Worm (Caenorhabditis elegans) whole organism, mixed stage, embryonic: ENCODE measurements around the gene abu-9.

Experiments
- M03D4.4 ChIP-seq: sonication (generic microtip); optimal IDR thresholded peaks from 2 replicates; lab custom pipeline; 2017; ENCODE audit warnings: mild to moderate bottlenecking, missing genetic modification characterization, missing compliant biosample characterization
- bed-3 ChIP-seq: fragments of 200-800 bp; sonication (Bioruptor generic); optimal IDR thresholded peaks from 3 replicates; lab custom pipeline; 2018; ENCODE audit warnings: mild to moderate bottlenecking, missing genetic modification characterization, moderate library complexity, missing compliant biosample characterization
- blmp-1 ChIP-seq: fragments of 150-350 bp; optimal IDR thresholded peaks from 2 replicates; lab custom pipeline; 2014; ENCODE audit warnings: missing biosample characterization, missing genetic modification characterization
- ceh-39 ChIP-seq: fragments of 150-350 bp; optimal IDR thresholded peaks from 2 replicates; lab custom pipeline; 2014; ENCODE audit warnings: missing biosample characterization, missing genetic modification characterization
- ceh-43 ChIP-seq: fragments of 200-800 bp; sonication (Bioruptor generic); optimal IDR thresholded peaks from 2 replicates; lab custom pipeline; 2018; ENCODE audit warnings: mild to moderate bottlenecking, missing genetic modification characterization, moderate library complexity, missing compliant biosample characterization
- ceh-83 ChIP-seq: fragments of 200-800 bp; sonication (Bioruptor generic); optimal IDR thresholded peaks from 2 replicates; lab custom pipeline; 2018; ENCODE audit warnings: mild to moderate bottlenecking, missing genetic modification characterization, missing compliant biosample characterization
- ces-1 ChIP-seq: fragments of 150-350 bp; optimal IDR thresholded peaks from 2 replicates; lab custom pipeline; 2014; ENCODE audit warnings: missing biosample characterization, missing genetic modification reagents, missing genetic modification characterization
- cnd-1 ChIP-seq: fragments of 200-800 bp; sonication (Bioruptor generic); optimal IDR thresholded peaks from 2 replicates; lab custom pipeline; 2018; ENCODE audit warnings: mild to moderate bottlenecking, missing genetic modification characterization, missing compliant biosample characterization
- drap-1 ChIP-seq: fragments of 200-800 bp; sonication (Bioruptor generic); optimal IDR thresholded peaks from 3 replicates; lab custom pipeline; 2018; ENCODE audit warnings: mild to moderate bottlenecking, missing genetic modification characterization, missing compliant biosample characterization
- elt-1 ChIP-seq: sonication (generic microtip); optimal IDR thresholded peaks from 2 replicates; lab custom pipeline; 2017; ENCODE audit warnings: missing genetic modification characterization, mild to moderate bottlenecking, missing compliant biosample characterization, antibody characterized with exemption, moderate library complexity, borderline replicate concordance; ENCODE audit not compliant: insufficient read depth
- elt-3 ChIP-seq: fragments of 150-350 bp; optimal IDR thresholded peaks from 2 replicates; lab custom pipeline; 2014; ENCODE audit warnings: missing biosample characterization, missing genetic modification characterization
- flh-1 ChIP-seq: fragments of 200-800 bp; sonication (Bioruptor generic); optimal IDR thresholded peaks from 2 replicates; lab custom pipeline; 2018; ENCODE audit warnings: mild to moderate bottlenecking, missing genetic modification characterization, moderate library complexity, missing compliant biosample characterization
- ham-2 ChIP-seq: fragments of 200-800 bp; sonication (Bioruptor generic); optimal IDR thresholded peaks from 2 replicates; lab custom pipeline; 2018; ENCODE audit warnings: mild to moderate bottlenecking, missing genetic modification characterization, missing compliant biosample characterization
- hlh-1 ChIP-seq: fragments of 150-350 bp; optimal IDR thresholded peaks from 2 replicates; lab custom pipeline; 2014; ENCODE audit warnings: missing biosample characterization, missing genetic modification reagents, missing genetic modification characterization
- lin-13 ChIP-seq: fragments of 150-350 bp; optimal IDR thresholded peaks from 2 replicates; lab custom pipeline; 2014; ENCODE audit warnings: missing biosample characterization, missing genetic modification characterization
- lin-32 ChIP-seq: fragments of 200-800 bp; sonication (Bioruptor generic); optimal IDR thresholded peaks from 2 replicates; lab custom pipeline; 2018; ENCODE audit warnings: mild to moderate bottlenecking, missing genetic modification characterization, missing compliant biosample characterization
- lsy-2 ChIP-seq: fragments of 150-350 bp; optimal IDR thresholded peaks from 2 replicates; lab custom pipeline; 2014; ENCODE audit warnings: missing biosample characterization, missing genetic modification characterization
- mab-5 ChIP-seq: fragments of 150-350 bp; optimal IDR thresholded peaks from 2 replicates; lab custom pipeline; 2014; ENCODE audit warnings: missing biosample characterization, missing genetic modification characterization
- mep-1 ChIP-seq: fragments of 150-350 bp; optimal IDR thresholded peaks from 2 replicates; lab custom pipeline; 2017; ENCODE audit warnings: missing biosample characterization, missing genetic modification reagents, missing genetic modification characterization, inconsistent platforms
- mls-2 ChIP-seq: sonication (generic microtip); optimal IDR thresholded peaks from 2 replicates; lab custom pipeline; 2016; ENCODE audit warnings: mild to moderate bottlenecking, missing genetic modification characterization, moderate library complexity, missing compliant biosample characterization
- nhr-12 ChIP-seq: fragments of 150-350 bp; optimal IDR thresholded peaks from 2 replicates; lab custom pipeline; 2014; ENCODE audit warnings: missing biosample characterization, missing genetic modification characterization
- nhr-2 ChIP-seq: fragments of 150-350 bp; optimal IDR thresholded peaks from 2 replicates; lab custom pipeline; 2014; ENCODE audit warnings: missing biosample characterization, missing genetic modification characterization
- nhr-237 ChIP-seq: fragments of 150-350 bp; optimal IDR thresholded peaks from 2 replicates; lab custom pipeline; 2014; ENCODE audit warnings: missing biosample characterization, missing genetic modification characterization
- nhr-28 ChIP-seq: fragments of 150-350 bp; optimal IDR thresholded peaks from 2 replicates; lab custom pipeline; 2014; ENCODE audit warnings: missing biosample characterization, missing genetic modification characterization
- nhr-76 ChIP-seq: sonication (generic microtip); optimal IDR thresholded peaks from 2 replicates; lab custom pipeline; 2017; ENCODE audit warnings: missing biosample characterization, missing genetic modification characterization
- pha-4 ChIP-seq: fragments of 150-350 bp; optimal IDR thresholded peaks from 2 replicates; lab custom pipeline; 2018; ENCODE audit warnings: missing biosample characterization, missing genetic modification reagents, missing genetic modification characterization
- sem-2 ChIP-seq: fragments of 200-800 bp; sonication (Bioruptor generic); optimal IDR thresholded peaks from 2 replicates; lab custom pipeline; 2018; ENCODE audit warnings: mild to moderate bottlenecking, missing genetic modification characterization, missing compliant biosample characterization
- snpc-4 ChIP-seq: fragments of 150-350 bp; optimal IDR thresholded peaks from 2 replicates; lab custom pipeline; 2014; ENCODE audit warnings: missing biosample characterization, missing genetic modification characterization
- sptf-1 ChIP-seq: sonication (generic microtip); optimal IDR thresholded peaks from 2 replicates; lab custom pipeline; 2017; ENCODE audit warnings: mild to moderate bottlenecking, missing genetic modification characterization, moderate library complexity, missing compliant biosample characterization
- tbx-8 ChIP-seq: fragments of 200-800 bp; sonication (Bioruptor generic); optimal IDR thresholded peaks from 2 replicates; lab custom pipeline; 2018; ENCODE audit warnings: mild to moderate bottlenecking, missing genetic modification characterization, moderate library complexity, missing compliant biosample characterization
- unc-120 ChIP-seq: sonication (generic microtip); optimal IDR thresholded peaks from 2 replicates; lab custom pipeline; 2017; ENCODE audit warnings: missing genetic modification characterization, missing compliant biosample characterization; ENCODE audit not compliant: poor library complexity, severe bottlenecking
- unc-39 ChIP-seq: fragments of 150-350 bp; optimal IDR thresholded peaks from 2 replicates; lab custom pipeline; 2014; ENCODE audit warnings: missing biosample characterization, missing genetic modification characterization
- unc-62 ChIP-seq: fragments of 150-350 bp; optimal IDR thresholded peaks from 2 replicates; lab custom pipeline; 2014; ENCODE audit warnings: missing biosample characterization, missing genetic modification reagents, missing genetic modification characterization
- zip-8 ChIP-seq: fragments of 150-350 bp; optimal IDR thresholded peaks from 2 replicates; lab custom pipeline; 2014; ENCODE audit warnings: missing biosample characterization, missing genetic modification characterization
- ztf-11 ChIP-seq: fragments of 150-350 bp; optimal IDR thresholded peaks from 2 replicates; lab custom pipeline; 2014; ENCODE audit warnings: missing biosample characterization, missing genetic modification characterization

The abu-9 gene

ce11 chrX:8286164-8286563 lies 35.7 kb upstream of the abu-9 start:
- no peak for TF ChIP-seq drap-1 (GFP tag; lab: Kevin White, UChicago)
- no peak for TF ChIP-seq unc-39 (tag; lab: Kevin White, UChicago)
- no peak for TF ChIP-seq mab-5 (tag; lab: Kevin White, UChicago)
- no peak for TF ChIP-seq ztf-11
- TF ChIP-seq hlh-1 (tag; lab: Kevin White, UChicago) = no peak
- TF ChIP-seq ces-1 (GFP tag; lab: Kevin White, UChicago) = no peak
- no peak for TF ChIP-seq sem-2
- TF ChIP-seq lin-13 (tag; lab: Kevin White, UChicago) = no peak
- no peak for TF ChIP-seq zip-8 (tag; lab: Kevin White, UChicago)
- no peak for TF ChIP-seq ceh-43 (GFP tag; lab: Kevin White, UChicago)
- TF ChIP-seq bed-3 (GFP tag; lab: Kevin White, UChicago) = no peak
- no peak for TF ChIP-seq cnd-1
- no peak for TF ChIP-seq mls-2 (tag; lab: Kevin White, UChicago)
- no peak for TF ChIP-seq nhr-12
- no peak for TF ChIP-seq ceh-39 (tag; lab: Kevin White, UChicago)
- no peak for TF ChIP-seq blmp-1
- no peak for TF ChIP-seq unc-120 (tag; lab: Kevin White, UChicago)

- TF ChIP-seq flh-1 (GFP tag; lab: Kevin White, UChicago) (no peak), ces-1 (GFP tag; lab: Kevin White, UChicago) (no peak), pha-4 (tag; lab: Kevin White, UChicago) (peak; percentile 59), sptf-1 (tag; lab: Kevin White, UChicago) (peak; percentile 33), nhr-2 (tag; lab: Kevin White, UChicago) (no peak), drap-1 (GFP tag; lab: Kevin White, UChicago) (peak; percentile 59), blmp-1 (no peak), sem-2 (no peak), lsy-2 (peak; percentile 48), ham-2 (GFP tag; lab: Kevin White, UChicago) (no peak), lin-13 (tag; lab: Kevin White, UChicago) (peak; percentile 9), bed-3 (GFP tag; lab: Kevin White, UChicago) (no peak), elt-3 (tag; lab: Kevin White, UChicago) (no peak), nhr-12 (no peak), nhr-76 (tag; lab: Kevin White, UChicago) (no peak), ceh-83 (no peak), ztf-11 (no peak), nhr-237 (tag; lab: Kevin White, UChicago) (peak; percentile 69), snpc-4 (tag; lab: Kevin White, UChicago) (no peak), mab-5 (tag; lab: Kevin White, UChicago) (no peak), cnd-1 (peak; percentile 17), hlh-1 (tag; lab: Kevin White, UChicago) (peak; percentile 43), unc-39 (tag; lab: Kevin White, UChicago) (no peak), nhr-28 (no peak), mep-1 (peak; percentile 92), elt-1 (tag; lab: Kevin White, UChicago) (no peak), mls-2 (tag; lab: Kevin White, UChicago) (peak; percentile 23), ceh-39 (tag; lab: Kevin White, UChicago) (peak; percentile 68), unc-120 (tag; lab: Kevin White, UChicago) (peak; percentile 88), tbx-8 (GFP tag; lab: Kevin White, UChicago) (no peak), ceh-43 (GFP tag; lab: Kevin White, UChicago) (no peak), M03D4.4 (tag; lab: Kevin White, UChicago) (no peak), unc-62 (GFP tag; lab: Kevin White, UChicago) (no peak), lin-32 (GFP tag; lab: Kevin White, UChicago) (no peak), zip-8 (tag; lab: Kevin White, UChicago) (no peak)
- TF ChIP-seq, all 35 proteins: peak for 12
Measured at ce11 chrX:8286740-8287299, 35.1 kb upstream of the abu-9 start, which contains the start of gene sec-16A.2. Gene sec-16A.2 (plus strand): TSS chrX:8287249.

- TF ChIP-seq lin-13 (tag; lab: Kevin White, UChicago) = no peak
- TF ChIP-seq nhr-237 (tag; lab: Kevin White, UChicago) = no peak
- no peak for TF ChIP-seq mls-2 (tag; lab: Kevin White, UChicago)
- TF ChIP-seq hlh-1 (tag; lab: Kevin White, UChicago) = no peak
- TF ChIP-seq tbx-8 (GFP tag; lab: Kevin White, UChicago) = no peak
- no peak for TF ChIP-seq sem-2
- no peak for TF ChIP-seq zip-8 (tag; lab: Kevin White, UChicago)
- no peak for TF ChIP-seq elt-1 (tag; lab: Kevin White, UChicago)
- TF ChIP-seq, all 35 proteins: peak for 0
Measured at ce11 chrX:8294586-8294985, 27.3 kb upstream of the abu-9 start, which contains the start of gene R09F10.3. Gene R09F10.3 (plus strand): TSS chrX:8294625.
